Fruit fly (Drosophila melanogaster) whole organism, adult: ENCODE results near the gene CheA75a.

Source experiments
- CG14711 ChIP-seq: fragments of 200-800 bp; sonication (Bioruptor generic); optimal IDR thresholded peaks from 2 replicates; lab custom pipeline; 2018; ENCODE audit warnings: missing biosample characterization, mild to moderate bottlenecking, missing genetic modification characterization, moderate library complexity
- CG1620 ChIP-seq: fragments of 200-800 bp; sonication (Bioruptor generic); optimal IDR thresholded peaks from 2 replicates; lab custom pipeline; 2016; ENCODE audit warnings: missing biosample characterization, missing genetic modification characterization
- CG5204 ChIP-seq: fragments of 200-800 bp; sonication (Bioruptor generic); optimal IDR thresholded peaks from 2 replicates; lab custom pipeline; 2016; ENCODE audit warnings: missing biosample characterization, missing genetic modification characterization
- CG7045 ChIP-seq: fragments of 200-800 bp; sonication (Bioruptor generic); optimal IDR thresholded peaks from 2 replicates; lab custom pipeline; 2017; ENCODE audit warnings: missing biosample characterization, mild to moderate bottlenecking, missing genetic modification characterization
- CG7101 ChIP-seq: fragments of 200-800 bp; sonication (Bioruptor generic); optimal IDR thresholded peaks from 2 replicates; lab custom pipeline; 2018; ENCODE audit warnings: missing biosample characterization, mild to moderate bottlenecking, missing genetic modification characterization, moderate library complexity
- Crg-1 ChIP-seq: fragments of 200-800 bp; sonication (Bioruptor generic); optimal IDR thresholded peaks from 2 replicates; lab custom pipeline; 2016; ENCODE audit warnings: missing biosample characterization, missing genetic modification characterization
- Mnt ChIP-seq: fragments of 200-800 bp; sonication (Bioruptor generic); optimal IDR thresholded peaks from 2 replicates; lab custom pipeline; 2016; ENCODE audit warnings: missing biosample characterization, mild to moderate bottlenecking, missing genetic modification characterization
- bab1 ChIP-seq: fragments of 200-800 bp; sonication (Bioruptor generic); optimal IDR thresholded peaks from 3 replicates; lab custom pipeline; 2019; ENCODE audit warnings: missing biosample characterization, mild to moderate bottlenecking, missing genetic modification characterization, moderate library complexity
- cic ChIP-seq: fragments of 200-800 bp; sonication (Bioruptor generic); optimal IDR thresholded peaks from 2 replicates; lab custom pipeline; 2017; ENCODE audit warnings: missing biosample characterization, mild to moderate bottlenecking, missing genetic modification characterization, moderate library complexity
- kay ChIP-seq: fragments of 200-800 bp; sonication (Bioruptor generic); peaks from one replicate; lab custom pipeline; 2016; ENCODE audit warnings: missing biosample characterization, missing genetic modification characterization, borderline replicate concordance
- ovo ChIP-seq: fragments of 200-800 bp; sonication (Bioruptor generic); optimal IDR thresholded peaks from 2 replicates; lab custom pipeline; 2016; ENCODE audit warnings: missing biosample characterization, missing genetic modification characterization
- tj ChIP-seq: fragments of 200-800 bp; sonication (Bioruptor generic); optimal IDR thresholded peaks from 3 replicates; lab custom pipeline; 2017; ENCODE audit warnings: missing biosample characterization, mild to moderate bottlenecking, missing genetic modification characterization, moderate library complexity
- toe ChIP-seq: fragments of 200-800 bp; sonication (Bioruptor generic); optimal IDR thresholded peaks from 2 replicates; lab custom pipeline; 2016; ENCODE audit warnings: missing biosample characterization, missing genetic modification characterization

DNA sequence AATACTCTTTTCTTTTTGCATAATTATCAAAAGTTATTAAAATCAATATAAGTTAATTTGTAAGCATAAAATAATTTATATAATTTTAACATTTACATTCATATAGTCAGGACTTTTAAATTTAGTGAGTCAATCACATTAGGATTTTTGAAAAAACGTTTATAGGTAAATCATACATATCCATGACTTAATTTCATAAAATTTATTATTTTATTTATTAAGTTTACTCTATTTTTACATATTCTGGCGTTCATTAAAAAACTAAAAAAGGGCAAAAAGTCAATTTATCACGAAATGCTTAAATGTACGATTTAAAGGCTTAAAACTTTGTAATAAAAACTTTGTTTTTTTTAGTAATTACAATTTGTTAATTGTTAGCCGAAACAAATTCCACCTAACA is 7.7 kb upstream of the CheA75a start:
- TF ChIP-seq Mnt (GFP tag; lab: Kevin White, UChicago) = no peak
- TF ChIP-seq kay (GFP tag; lab: Kevin White, UChicago) = no peak
- no peak for TF ChIP-seq CG7101 (tag; lab: Kevin White, UChicago)
- no peak for TF ChIP-seq CG7045 (GFP tag; lab: Kevin White, UChicago)
- no peak for TF ChIP-seq tj (GFP tag; lab: Kevin White, UChicago)
- no peak for TF ChIP-seq CG1620 (GFP tag; lab: Kevin White, UChicago)
- TF ChIP-seq ovo (GFP tag; lab: Kevin White, UChicago) = no peak
- no peak for TF ChIP-seq CG5204
- TF ChIP-seq CG14711 (tag; lab: Kevin White, UChicago) = no peak
- TF ChIP-seq cic (GFP tag; lab: Kevin White, UChicago) = no peak
- no peak for TF ChIP-seq Crg-1 (GFP tag; lab: Kevin White, UChicago)
- no peak for TF ChIP-seq toe (GFP tag; lab: Kevin White, UChicago)
- TF ChIP-seq bab1 = no peak
